Fruit fly (Drosophila melanogaster) whole organism: ENCODE measurements around the gene pbl.

ENCODE experiments used
- CG8478 ChIP-seq: fragments of >200 bp; optimal IDR thresholded peaks from 2 replicates; lab custom pipeline; 2018; ENCODE audit warnings: inconsistent platforms
- Dll ChIP-seq: fragments of >200 bp; optimal IDR thresholded peaks from 2 replicates; lab custom pipeline; 2017
- EcR ChIP-seq, 2 experiments: fragments of >200 bp; optimal IDR thresholded peaks; 2 replicates each; lab custom pipeline; 2017; ENCODE audit warnings: missing biosample characterization in 2 of 2, missing genetic modification characterization in 2 of 2, missing genetic modification reagents in 2 of 2
- psq ChIP-seq: fragments of >200 bp; optimal IDR thresholded peaks from 2 replicates; lab custom pipeline; 2017
- usp ChIP-seq: fragments of >200 bp; optimal IDR thresholded peaks from 2 replicates; lab custom pipeline; 2017; ENCODE audit warnings: missing biosample characterization, missing genetic modification characterization, mixed read lengths

DNA sequence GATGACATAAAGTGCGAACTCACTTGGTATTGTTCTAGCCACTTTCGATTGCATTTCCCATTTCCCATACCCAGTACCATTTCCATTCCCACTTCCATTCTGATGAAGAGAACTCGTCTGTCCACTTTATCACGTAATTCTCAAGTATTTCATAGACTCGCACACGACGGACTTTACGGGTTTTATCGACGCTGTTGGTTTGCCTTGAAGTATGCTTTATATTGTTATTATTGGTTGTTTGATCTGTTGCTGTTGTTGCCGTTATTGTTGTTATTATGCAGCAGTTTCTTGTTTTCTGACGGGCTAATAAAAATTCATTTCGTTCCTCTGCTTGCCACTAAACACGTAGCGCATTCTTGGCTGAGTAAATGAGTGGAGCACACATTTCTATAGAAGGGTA, 40.8 kb upstream of the pbl start:
- no peak for TF ChIP-seq CG8478 (lab: Kevin White, UChicago)
- no peak for TF ChIP-seq Dll
- no peak for TF ChIP-seq usp
- TF ChIP-seq psq, result no peak
- no peak for TF ChIP-seq EcR (GFP tag; optimal IDR thresholded peaks at IDR 0.05; lab: Kevin White, UChicago)
